Worm (Caenorhabditis elegans) whole organism, L3 larva: ENCODE results near the gene C17H11.2.

Experiments
- R02D3.7 ChIP-seq: fragments of 150-350 bp; optimal IDR thresholded peaks from 2 replicates; lab custom pipeline; 2014; ENCODE audit warnings: missing biosample characterization, missing genetic modification characterization
- aly-2 ChIP-seq: fragments of 150-350 bp; optimal IDR thresholded peaks from 2 replicates; lab custom pipeline; 2014; ENCODE audit warnings: missing biosample characterization, missing genetic modification characterization
- ama-1 ChIP-seq: fragments of 150-350 bp; optimal IDR thresholded peaks from 2 replicates; lab custom pipeline; 2018
- ceh-16 ChIP-seq: sonication (generic microtip); optimal IDR thresholded peaks from 2 replicates; lab custom pipeline; 2017; ENCODE audit warnings: missing biosample characterization, missing genetic modification characterization
- ceh-28 ChIP-seq: fragments of 150-350 bp; optimal IDR thresholded peaks from 2 replicates; lab custom pipeline; 2014; ENCODE audit warnings: missing biosample characterization, missing genetic modification reagents, missing genetic modification characterization
- ceh-82 ChIP-seq: fragments of 150-350 bp; optimal IDR thresholded peaks from 2 replicates; lab custom pipeline; 2014; ENCODE audit warnings: missing biosample characterization, missing genetic modification characterization
- egl-27 ChIP-seq: sonication (generic microtip); optimal IDR thresholded peaks from 4 replicates; lab custom pipeline; 2017; ENCODE audit warnings: missing biosample characterization, missing genetic modification reagents, missing genetic modification characterization
- elt-1 ChIP-seq: fragments of 150-350 bp; optimal IDR thresholded peaks from 2 replicates; lab custom pipeline; 2014; ENCODE audit warnings: missing biosample characterization, missing genetic modification characterization
- elt-2 ChIP-seq: sonication (generic microtip); optimal IDR thresholded peaks from 2 replicates; lab custom pipeline; 2016; ENCODE audit warnings: missing genetic modification reagents, mild to moderate bottlenecking, missing genetic modification characterization, missing compliant biosample characterization
- elt-3 ChIP-seq, 3 experiments: fragments of 150-350 bp in 1 of 3; sonication (generic microtip) in 2 of 3; optimal IDR thresholded peaks; 2 replicates in 2 of 3; 4 replicates in 1 of 3; lab custom pipeline; 2014 to 2017; ENCODE audit warnings: missing biosample characterization in 3 of 3, missing genetic modification characterization in 3 of 3
- eor-1 ChIP-seq, 2 experiments: fragments of 150-350 bp; optimal IDR thresholded peaks; 2 replicates each; lab custom pipeline; 2014 to 2018; ENCODE audit warnings: missing biosample characterization in 2 of 2, missing genetic modification characterization in 2 of 2
- fkh-10 ChIP-seq: sonication (generic microtip); optimal IDR thresholded peaks from 2 replicates; lab custom pipeline; 2017; ENCODE audit warnings: missing biosample characterization, missing genetic modification reagents, missing genetic modification characterization
- fkh-2 ChIP-seq: fragments of 150-350 bp; optimal IDR thresholded peaks from 2 replicates; lab custom pipeline; 2014; ENCODE audit warnings: missing biosample characterization, missing genetic modification reagents, missing genetic modification characterization
- fos-1 ChIP-seq: fragments of 150-350 bp; optimal IDR thresholded peaks from 2 replicates; lab custom pipeline; 2014; ENCODE audit warnings: missing biosample characterization, missing genetic modification characterization
- hmg-11 ChIP-seq: sonication (generic microtip); optimal IDR thresholded peaks from 2 replicates; lab custom pipeline; 2016; ENCODE audit warnings: missing genetic modification characterization, missing compliant biosample characterization
- jun-1 ChIP-seq: fragments of 150-350 bp; optimal IDR thresholded peaks from 2 replicates; lab custom pipeline; 2014; ENCODE audit warnings: missing biosample characterization, missing genetic modification reagents, missing genetic modification characterization
- lin-15B ChIP-seq: fragments of 150-350 bp; optimal IDR thresholded peaks from 2 replicates; lab custom pipeline; 2014; ENCODE audit warnings: missing biosample characterization, missing genetic modification characterization
- mdl-1 ChIP-seq: fragments of 150-350 bp; optimal IDR thresholded peaks from 2 replicates; lab custom pipeline; 2014; ENCODE audit warnings: missing biosample characterization, missing genetic modification characterization
- mml-1 ChIP-seq: fragments of 150-350 bp; sonication (generic microtip); optimal IDR thresholded peaks from 3 replicates; lab custom pipeline; 2014; ENCODE audit warnings: missing biosample characterization, missing genetic modification characterization
- nfya-1 ChIP-seq: sonication (generic microtip); optimal IDR thresholded peaks from 2 replicates; lab custom pipeline; 2017; ENCODE audit warnings: missing genetic modification characterization, mild to moderate bottlenecking, missing compliant biosample characterization, antibody characterized with exemption, moderate library complexity; ENCODE audit not compliant: insufficient read depth
- nhr-23 ChIP-seq: fragments of 150-350 bp; optimal IDR thresholded peaks from 2 replicates; lab custom pipeline; 2014; ENCODE audit warnings: missing biosample characterization, missing genetic modification reagents, missing genetic modification characterization
- nhr-237 ChIP-seq: fragments of 150-350 bp; optimal IDR thresholded peaks from 2 replicates; lab custom pipeline; 2014; ENCODE audit warnings: missing biosample characterization, missing genetic modification characterization
- nhr-25 ChIP-seq: sonication (generic microtip); optimal IDR thresholded peaks from 2 replicates; lab custom pipeline; 2017; ENCODE audit warnings: missing biosample characterization, missing genetic modification characterization
- nhr-28 ChIP-seq: fragments of 150-350 bp; optimal IDR thresholded peaks from 2 replicates; lab custom pipeline; 2014; ENCODE audit warnings: missing biosample characterization, missing genetic modification characterization
- nhr-43 ChIP-seq: sonication (generic microtip); optimal IDR thresholded peaks from 2 replicates; lab custom pipeline; 2016; ENCODE audit warnings: mild to moderate bottlenecking, missing genetic modification characterization, missing compliant biosample characterization; ENCODE audit not compliant: poor library complexity, severe bottlenecking
- nhr-76 ChIP-seq: fragments of 150-350 bp; sonication (generic microtip); optimal IDR thresholded peaks from 5 replicates; lab custom pipeline; 2014; ENCODE audit warnings: missing biosample characterization, missing genetic modification characterization
- nhr-77 ChIP-seq: fragments of 150-350 bp; optimal IDR thresholded peaks from 2 replicates; lab custom pipeline; 2014; ENCODE audit warnings: missing biosample characterization, missing genetic modification characterization
- pqm-1 ChIP-seq: fragments of 150-350 bp; optimal IDR thresholded peaks from 2 replicates; lab custom pipeline; 2017; ENCODE audit warnings: missing biosample characterization, missing genetic modification characterization, inconsistent platforms
- sea-2 ChIP-seq: fragments of 150-350 bp; sonication (generic microtip); optimal IDR thresholded peaks from 4 replicates; lab custom pipeline; 2014; ENCODE audit warnings: missing biosample characterization, missing genetic modification reagents, missing genetic modification characterization
- skn-1 ChIP-seq: fragments of 150-350 bp; optimal IDR thresholded peaks from 2 replicates; lab custom pipeline; 2014; ENCODE audit warnings: missing biosample characterization, missing genetic modification characterization
- unc-39 ChIP-seq: sonication (generic microtip); optimal IDR thresholded peaks from 4 replicates; lab custom pipeline; 2017; ENCODE audit warnings: missing biosample characterization, missing genetic modification characterization
- zag-1 ChIP-seq: fragments of 150-350 bp; optimal IDR thresholded peaks from 2 replicates; lab custom pipeline; 2014; ENCODE audit warnings: missing biosample characterization, missing genetic modification characterization
- ztf-11 ChIP-seq: fragments of 150-350 bp; optimal IDR thresholded peaks from 2 replicates; lab custom pipeline; 2014; ENCODE audit warnings: missing biosample characterization, missing genetic modification characterization
- ztf-4 ChIP-seq: fragments of 150-350 bp; optimal IDR thresholded peaks from 2 replicates; lab custom pipeline; 2014; ENCODE audit warnings: missing biosample characterization, missing genetic modification characterization

Gene C17H11.2

DNA sequence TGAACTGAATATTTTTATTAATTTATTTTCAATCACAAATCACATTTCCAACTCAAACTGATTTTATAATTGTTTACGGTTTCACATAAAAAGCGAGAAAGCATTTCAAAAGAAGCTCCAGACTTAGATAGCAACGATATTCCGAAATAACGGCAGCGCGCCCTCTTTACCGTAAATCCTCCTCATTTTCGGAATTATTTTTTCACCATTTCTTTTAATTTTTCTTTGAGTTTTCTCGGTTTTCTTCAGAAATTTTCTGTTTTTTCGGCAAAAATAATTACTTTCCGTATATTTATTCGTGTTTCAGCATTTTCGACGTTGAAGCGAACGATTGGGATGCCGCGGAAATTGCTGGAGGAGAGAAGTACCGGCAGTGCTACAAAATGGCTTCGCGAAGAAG, 22.3 kb upstream of the C17H11.2 start, which contains the start of gene C02B8.1:
Gene C02B8.1, plus strand, starts transcription at position 301 of the 400 bp plus-strand sequence.
- TF ChIP-seq fkh-2 (tag; lab: Kevin White, UChicago): no peak
- TF ChIP-seq fkh-10 (GFP tag; lab: Kevin White, UChicago): no peak
- no peak for TF ChIP-seq mml-1 (tag; lab: Kevin White, UChicago)
- no peak for TF ChIP-seq ztf-4 (tag; lab: Kevin White, UChicago)
- no peak for TF ChIP-seq pqm-1 (tag; lab: Kevin White, UChicago)
- no peak for TF ChIP-seq skn-1
- no peak for TF ChIP-seq nfya-1 (tag; lab: Kevin White, UChicago)
- no peak for TF ChIP-seq fos-1 (tag; lab: Kevin White, UChicago)
- TF ChIP-seq ztf-11 (tag; lab: Kevin White, UChicago): no peak
- TF ChIP-seq ceh-28 (tag; lab: Kevin White, UChicago): no peak
- TF ChIP-seq hmg-11 (tag; lab: Kevin White, UChicago): no peak
- TF ChIP-seq, all 47 proteins: peak for 0

DNA sequence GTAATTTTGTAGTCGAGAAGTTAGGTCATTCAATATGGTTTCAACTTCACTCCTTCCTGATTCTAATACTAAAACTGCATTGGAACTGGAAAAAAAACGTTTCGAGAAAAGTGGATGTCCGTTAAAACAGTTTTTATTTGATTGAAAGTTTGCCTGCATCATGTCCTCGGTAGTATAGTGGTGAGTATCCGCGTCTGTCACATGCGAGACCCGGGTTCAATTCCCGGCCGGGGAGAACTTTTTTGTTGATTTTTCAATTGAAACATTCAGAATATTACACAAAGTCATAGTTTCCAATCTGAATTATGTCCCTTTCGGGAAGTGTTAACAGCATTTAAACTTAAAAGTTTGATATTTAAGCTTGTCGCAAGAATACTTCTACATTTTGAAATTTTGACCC, 20.7 kb upstream of the C17H11.2 start:
- TF ChIP-seq elt-2 (peak; percentile 4), ama-1 (lab: Kevin White, UChicago) (no peak)

DNA sequence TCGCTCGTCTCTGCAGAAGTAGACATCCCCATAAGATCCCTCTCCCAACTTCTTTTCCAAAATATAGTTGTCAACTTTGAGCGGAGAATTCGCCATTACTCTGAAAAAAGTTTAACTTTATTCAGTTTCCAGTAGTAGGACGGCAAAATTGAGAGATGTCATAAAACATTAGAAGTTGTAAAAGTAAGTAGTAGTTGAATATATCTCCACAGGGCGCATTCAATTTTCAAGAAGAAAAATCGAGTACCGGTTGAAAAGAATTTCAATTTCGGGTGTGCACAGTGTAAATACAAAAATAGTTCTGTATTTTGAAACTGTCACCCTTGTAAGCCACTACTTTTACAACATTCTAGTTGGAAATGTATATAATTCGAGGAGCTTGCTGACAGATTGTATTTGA, 19.1 kb upstream of the C17H11.2 start, which contains the start of gene F22F1.2:
Gene F22F1.2, minus strand, starts transcription at position 101 of the 400 bp plus-strand sequence.
- no peak for TF ChIP-seq nhr-43 (tag; lab: Kevin White, UChicago)
- no peak for TF ChIP-seq ceh-28 (tag; lab: Kevin White, UChicago)
- no peak for TF ChIP-seq R02D3.7 (tag; lab: Kevin White, UChicago)
- no peak for TF ChIP-seq aly-2 (tag; lab: Kevin White, UChicago)
- no peak for TF ChIP-seq nhr-25
- no peak for TF ChIP-seq nhr-23 (tag; lab: Kevin White, UChicago)
- TF ChIP-seq pqm-1 (tag; lab: Kevin White, UChicago): no peak
- no peak for TF ChIP-seq egl-27 (tag; lab: Kevin White, UChicago)
- no peak for TF ChIP-seq nhr-237 (tag; lab: Kevin White, UChicago)
- TF ChIP-seq skn-1: no peak
- TF ChIP-seq ama-1 (lab: Kevin White, UChicago): no peak
- no peak for TF ChIP-seq eor-1 (tag; optimal IDR thresholded peaks at IDR 0.05; lab: Kevin White, UChicago)
- TF ChIP-seq zag-1 (tag; lab: Kevin White, UChicago): no peak
- no peak for TF ChIP-seq nhr-28
- TF ChIP-seq mdl-1: no peak
- no peak for TF ChIP-seq unc-39 (tag; lab: Kevin White, UChicago)
- TF ChIP-seq ceh-16 (tag; lab: Kevin White, UChicago): no peak
- no peak for TF ChIP-seq fkh-2 (tag; lab: Kevin White, UChicago)
- TF ChIP-seq hmg-11 (tag; lab: Kevin White, UChicago): no peak
- TF ChIP-seq, all 47 proteins: peak for 0

DNA sequence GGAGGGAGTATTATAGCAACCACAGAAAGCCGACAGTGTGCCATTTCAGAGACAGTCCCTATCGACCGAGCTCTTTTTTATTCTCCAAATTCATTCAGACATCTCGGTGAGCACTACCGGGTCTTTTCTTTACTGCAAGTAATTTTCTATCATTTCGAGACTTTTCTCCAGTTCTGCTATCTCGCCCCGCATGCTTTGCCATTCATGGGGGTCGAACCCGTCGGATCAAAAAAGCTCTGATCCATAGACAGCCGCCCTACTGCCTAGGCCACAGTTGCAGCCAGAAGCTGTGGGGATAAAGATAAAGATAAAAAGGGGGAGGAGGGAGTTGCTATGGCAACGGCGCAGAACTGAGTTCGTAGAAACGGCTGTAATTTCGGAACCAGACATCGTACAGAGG, 18.3 kb upstream of the C17H11.2 start:
- TF ChIP-seq pqm-1 (tag; lab: Kevin White, UChicago): no peak
- TF ChIP-seq nhr-77: no peak
- TF ChIP-seq fkh-10 (GFP tag; lab: Kevin White, UChicago): no peak
- no peak for TF ChIP-seq nhr-76 (tag; lab: Kevin White, UChicago)
- TF ChIP-seq elt-1 (tag; lab: Kevin White, UChicago): no peak
- no peak for TF ChIP-seq nhr-43 (tag; lab: Kevin White, UChicago)
- no peak for TF ChIP-seq ama-1 (lab: Kevin White, UChicago)
- no peak for TF ChIP-seq nhr-28
- TF ChIP-seq ztf-4 (tag; lab: Kevin White, UChicago): no peak
- no peak for TF ChIP-seq ceh-82 (tag; lab: Kevin White, UChicago)
- TF ChIP-seq jun-1 (tag; lab: Kevin White, UChicago): no peak
- TF ChIP-seq fos-1 (tag; lab: Kevin White, UChicago): no peak
- TF ChIP-seq sea-2 (GFP tag; lab: Kevin White, UChicago): no peak
- no peak for TF ChIP-seq ceh-28 (tag; lab: Kevin White, UChicago)
- TF ChIP-seq elt-3 (tag; optimal IDR thresholded peaks at IDR 0.05; lab: Kevin White, UChicago): no peak
- no peak for TF ChIP-seq lin-15B (tag; lab: Kevin White, UChicago)
- TF ChIP-seq, all 47 proteins: peak for 0
